Fruit fly (Drosophila melanogaster): ENCODE results near the gene nkd.

nkd gene

DNA sequence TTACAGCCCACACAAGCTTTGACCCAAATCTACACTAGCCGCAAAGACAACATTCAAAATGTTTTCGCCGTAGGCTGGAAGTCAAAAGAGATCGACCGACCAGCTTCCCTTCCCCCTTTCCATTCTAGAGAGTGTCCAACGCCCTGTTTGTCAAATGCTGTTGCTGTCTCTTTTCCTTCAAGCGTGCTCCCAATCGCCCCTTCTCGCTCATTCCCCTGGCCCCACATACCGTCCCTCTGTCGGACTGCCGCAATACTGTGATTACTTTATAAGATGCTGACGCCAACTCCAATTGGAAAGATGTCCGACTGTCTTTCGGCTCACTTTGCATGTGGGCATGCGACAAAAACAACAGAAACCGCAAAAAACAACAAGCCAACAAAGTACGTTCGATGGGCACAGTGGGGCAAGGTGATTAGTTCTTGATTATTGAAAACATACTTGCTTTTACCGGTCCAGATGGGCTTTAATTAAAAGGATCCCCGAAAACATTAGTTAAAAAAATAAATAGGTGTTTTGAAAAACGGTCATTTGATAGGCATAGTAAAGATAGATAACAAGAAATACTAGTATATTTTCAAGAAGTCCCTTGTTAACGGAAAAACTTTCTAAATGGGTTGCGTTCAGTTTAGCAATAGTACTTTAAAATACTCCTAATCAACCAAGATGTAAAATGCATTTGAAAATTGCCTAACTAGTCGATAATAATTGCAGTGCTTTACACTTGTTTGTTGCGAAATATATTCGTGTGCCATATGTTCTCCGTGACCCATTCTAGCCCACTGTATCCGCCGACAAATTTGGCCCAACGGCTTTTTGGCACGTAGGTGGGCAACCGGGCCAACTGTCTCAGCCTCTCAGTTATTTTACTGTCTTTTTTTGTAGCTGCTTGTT lies 34.8 kb upstream of the nkd start:
- TF ChIP-seq Sin3A (optimal IDR thresholded peaks at IDR 0.05) (no peak), h (optimal IDR thresholded peaks at IDR 0.05) (no peak), ttk (optimal IDR thresholded peaks at IDR 0.05) (no peak), psq (optimal IDR thresholded peaks at IDR 0.05) (no peak), Myc (optimal IDR thresholded peaks at IDR 0.05) (no peak), insv (optimal IDR thresholded peaks at IDR 0.05) (no peak)

dm6 chr3L:19079067-19079466 lies 33.8 kb upstream of the nkd start:
- TF ChIP-seq psq (optimal IDR thresholded peaks at IDR 0.05) (no peak), Sin3A (optimal IDR thresholded peaks at IDR 0.05) (no peak), insv (optimal IDR thresholded peaks at IDR 0.05) (no peak), Myc (optimal IDR thresholded peaks at IDR 0.05) (no peak), ttk (optimal IDR thresholded peaks at IDR 0.05) (no peak), h (optimal IDR thresholded peaks at IDR 0.05) (no peak)

DNA sequence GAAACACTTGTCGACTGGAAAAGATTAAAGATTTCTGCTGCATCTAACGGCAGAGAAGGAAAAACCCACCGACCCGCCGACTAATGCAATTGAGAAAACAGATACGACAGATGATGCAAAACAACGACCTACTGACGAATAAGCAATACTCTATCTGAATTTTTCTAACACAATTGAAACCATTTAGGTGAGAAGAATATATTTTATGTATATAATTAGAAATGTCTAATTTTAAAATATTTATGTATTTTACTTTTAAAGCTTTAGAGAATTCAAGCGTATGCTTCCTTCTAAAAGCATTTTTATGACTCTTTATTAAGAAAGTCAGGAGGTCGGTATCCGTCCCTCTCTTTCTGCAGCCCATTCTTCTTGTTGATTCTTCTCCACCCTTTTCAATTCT lies 33.2 kb upstream of the nkd start:
- TF ChIP-seq ttk (optimal IDR thresholded peaks at IDR 0.05) (no peak), h (optimal IDR thresholded peaks at IDR 0.05) (no peak), Myc (optimal IDR thresholded peaks at IDR 0.05) (no peak), psq (optimal IDR thresholded peaks at IDR 0.05) (no peak), Sin3A (optimal IDR thresholded peaks at IDR 0.05) (no peak), insv (optimal IDR thresholded peaks at IDR 0.05) (no peak)

dm6 chr3L:19075976-19076375 lies 30.7 kb upstream of the nkd start:
- TF ChIP-seq psq (optimal IDR thresholded peaks at IDR 0.05) (no peak), h (optimal IDR thresholded peaks at IDR 0.05) (no peak), Myc (optimal IDR thresholded peaks at IDR 0.05) (no peak), insv (optimal IDR thresholded peaks at IDR 0.05) (no peak), ttk (optimal IDR thresholded peaks at IDR 0.05) (no peak), Sin3A (optimal IDR thresholded peaks at IDR 0.05) (no peak)

DNA sequence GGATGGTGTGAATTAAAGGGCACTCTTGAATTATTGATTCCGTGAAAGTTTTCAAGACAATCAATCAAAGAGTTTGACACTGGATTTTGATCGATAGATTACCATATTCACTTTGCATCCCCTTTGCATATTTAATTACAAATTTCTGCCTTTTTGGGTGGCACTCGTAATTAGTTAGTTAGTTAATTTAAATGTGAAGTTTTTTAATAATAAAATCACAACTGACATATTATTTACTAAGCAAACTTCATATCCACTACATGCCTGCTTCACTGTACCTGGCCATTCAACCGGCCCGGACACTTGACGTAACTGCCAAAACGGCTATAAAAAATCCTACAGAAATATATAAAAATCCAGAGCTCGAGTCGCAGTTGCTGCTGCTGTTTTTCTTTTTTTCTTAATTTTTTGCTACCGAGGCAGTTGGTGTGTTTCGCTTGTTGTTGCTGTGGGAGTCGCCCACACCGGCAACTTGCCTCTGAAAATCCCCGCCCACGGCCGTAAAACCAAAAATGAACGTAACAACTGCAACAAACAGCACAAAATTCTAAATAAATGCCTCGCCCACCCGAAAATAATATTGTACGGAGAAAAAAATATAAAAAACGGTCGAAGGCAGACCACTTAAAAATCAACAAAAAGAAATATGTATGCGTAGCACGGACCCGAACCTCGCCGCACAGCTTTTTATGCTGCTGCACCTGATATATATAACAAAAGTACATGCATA lies 29.6 kb upstream of the nkd start:
- no peak for TF ChIP-seq Sin3A (optimal IDR thresholded peaks at IDR 0.05)
- TF ChIP-seq ttk (optimal IDR thresholded peaks at IDR 0.05): no peak
- no peak for TF ChIP-seq Myc (optimal IDR thresholded peaks at IDR 0.05)
- no peak for TF ChIP-seq insv (optimal IDR thresholded peaks at IDR 0.05)
- TF ChIP-seq h (optimal IDR thresholded peaks at IDR 0.05): no peak
- no peak for TF ChIP-seq psq (optimal IDR thresholded peaks at IDR 0.05)

- no peak for TF ChIP-seq insv (optimal IDR thresholded peaks at IDR 0.05)
- TF ChIP-seq h (optimal IDR thresholded peaks at IDR 0.05): no peak
- no peak for TF ChIP-seq ttk (optimal IDR thresholded peaks at IDR 0.05)
- no peak for TF ChIP-seq Myc (optimal IDR thresholded peaks at IDR 0.05)
- TF ChIP-seq psq (optimal IDR thresholded peaks at IDR 0.05): no peak
- no peak for TF ChIP-seq Sin3A (optimal IDR thresholded peaks at IDR 0.05)
These were observed 28.6 kb upstream of the nkd start for dm6 chr3L:19073909-19074239.

dm6 chr3L:19073029-19073908 lies 28.0 kb upstream of the nkd start:
- TF ChIP-seq insv (optimal IDR thresholded peaks at IDR 0.05) (no peak), Sin3A (optimal IDR thresholded peaks at IDR 0.05) (no peak), Myc (optimal IDR thresholded peaks at IDR 0.05) (no peak), h (optimal IDR thresholded peaks at IDR 0.05) (no peak), ttk (optimal IDR thresholded peaks at IDR 0.05) (no peak), psq (optimal IDR thresholded peaks at IDR 0.05) (no peak)

DNA sequence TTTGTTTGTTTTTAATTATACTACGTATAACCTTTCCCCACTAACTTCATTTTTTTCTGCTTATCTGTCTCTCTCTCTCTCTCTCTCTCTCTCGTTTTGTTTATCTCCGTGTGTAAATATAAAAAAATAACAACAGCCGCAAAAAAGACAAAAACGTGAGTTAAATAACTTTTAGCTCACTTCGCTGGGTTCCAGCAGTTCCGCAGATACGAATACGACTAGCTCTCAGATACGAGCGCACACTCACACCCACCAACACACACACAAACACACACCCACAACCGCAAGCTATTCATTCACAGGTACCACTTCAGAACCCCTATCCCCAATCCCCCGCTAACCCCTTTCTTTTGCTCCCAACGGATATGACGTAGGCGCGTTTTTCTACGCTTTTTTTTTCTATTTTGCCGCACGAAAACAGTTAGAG lies 26.9 kb upstream of the nkd start:
- no peak for TF ChIP-seq h (optimal IDR thresholded peaks at IDR 0.05)
- TF ChIP-seq Myc (optimal IDR thresholded peaks at IDR 0.05): no peak
- no peak for TF ChIP-seq Sin3A (optimal IDR thresholded peaks at IDR 0.05)
- no peak for TF ChIP-seq ttk (optimal IDR thresholded peaks at IDR 0.05)
- TF ChIP-seq insv (optimal IDR thresholded peaks at IDR 0.05): no peak
- TF ChIP-seq psq (optimal IDR thresholded peaks at IDR 0.05): no peak

- no peak for TF ChIP-seq ttk (optimal IDR thresholded peaks at IDR 0.05)
- TF ChIP-seq Myc (optimal IDR thresholded peaks at IDR 0.05): no peak
- TF ChIP-seq insv (optimal IDR thresholded peaks at IDR 0.05): no peak
- no peak for TF ChIP-seq psq (optimal IDR thresholded peaks at IDR 0.05)
- no peak for TF ChIP-seq h (optimal IDR thresholded peaks at IDR 0.05)
These were observed 26.1 kb upstream of the nkd start for dm6 chr3L:19071173-19071844.

DNA sequence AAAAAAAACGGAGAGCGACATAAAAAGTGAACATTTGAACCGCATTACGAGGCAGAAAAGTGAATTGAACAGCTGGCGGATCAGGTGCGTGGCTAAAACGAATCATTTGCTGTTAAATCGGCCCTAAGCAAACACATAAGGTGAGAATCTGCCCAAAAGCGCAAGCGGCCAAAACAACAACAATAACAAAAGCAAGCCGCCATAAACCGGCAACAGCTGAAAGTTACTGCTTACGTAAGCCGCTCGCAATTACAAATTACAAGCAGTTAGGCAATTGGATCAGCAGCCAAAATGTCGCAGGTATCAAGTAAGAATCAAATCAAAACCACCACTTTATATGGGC lies 18.1 kb upstream of the nkd start:
- TF ChIP-seq insv (optimal IDR thresholded peaks at IDR 0.05) (no peak), ttk (optimal IDR thresholded peaks at IDR 0.05) (no peak), psq (optimal IDR thresholded peaks at IDR 0.05) (no peak), Sin3A (optimal IDR thresholded peaks at IDR 0.05) (no peak), Myc (optimal IDR thresholded peaks at IDR 0.05) (no peak), h (optimal IDR thresholded peaks at IDR 0.05) (no peak)
